Fruit fly (Drosophila melanogaster): ENCODE data around the gene HemK1.

dm6 chr2L:6426329-6426728, 41.2 kb downstream of the HemK1 start:
- TF ChIP-seq Blimp-1 (GFP tag; optimal IDR thresholded peaks at IDR 0.05) (no peak), CG6808 (GFP tag; optimal IDR thresholded peaks at IDR 0.05) (no peak), net (GFP tag; optimal IDR thresholded peaks at IDR 0.05) (no peak), fd59A (GFP tag; optimal IDR thresholded peaks at IDR 0.05) (no peak), CG34406 (GFP tag; optimal IDR thresholded peaks at IDR 0.05) (no peak), Gug (GFP tag; IDR thresholded peaks at IDR 0.05) (no peak), Ets21C (GFP tag; optimal IDR thresholded peaks at IDR 0.05) (no peak), CG32006 (GFP tag; optimal IDR thresholded peaks at IDR 0.05) (no peak), salr (GFP tag; optimal IDR thresholded peaks at IDR 0.05) (no peak), pdm3 (GFP tag; optimal IDR thresholded peaks at IDR 0.05) (no peak), svp (GFP tag) (no peak)
